Fruit fly (Drosophila melanogaster) whole organism, pupa: Measurements from ENCODE around the gene CG31100.
A peak's percentile ranks its signal among the peaks of the same experiment; 100 is the strongest.

Source experiments
- CG10348 ChIP-seq: fragments of 200-800 bp; sonication (Bioruptor generic); IDR thresholded peaks from 2 replicates; pipeline ENCODE4 v1.3.6; 2022; ENCODE audit warnings: missing biosample characterization, missing genetic modification characterization
- CG12605 ChIP-seq: fragments of 200-800 bp; sonication (Bioruptor generic); IDR thresholded peaks from 2 replicates; pipeline ENCODE4 v1.3.6; 2022; ENCODE audit warnings: missing biosample characterization, missing genetic modification characterization
- CG13204 ChIP-seq: fragments of 200-800 bp; sonication (Bioruptor generic); optimal IDR thresholded peaks from 2 replicates; lab custom pipeline; 2018; ENCODE audit warnings: missing biosample characterization, mild to moderate bottlenecking, missing genetic modification characterization, moderate library complexity
- CG14655 ChIP-seq: fragments of 200-800 bp; sonication (Bioruptor generic); optimal IDR thresholded peaks from 3 replicates; lab custom pipeline; 2017; ENCODE audit warnings: mild to moderate bottlenecking, missing biosample characterization, missing genetic modification reagents, missing genetic modification characterization
- CG15710 ChIP-seq: fragments of 200-800 bp; sonication (Bioruptor generic); optimal IDR thresholded peaks from 2 replicates; lab custom pipeline; 2018; ENCODE audit warnings: missing biosample characterization, mild to moderate bottlenecking, missing genetic modification characterization, moderate library complexity
- CG17806 ChIP-seq: fragments of 200-800 bp; sonication (Bioruptor generic); optimal IDR thresholded peaks from 2 replicates; lab custom pipeline; 2018; ENCODE audit warnings: missing biosample characterization, mild to moderate bottlenecking, missing genetic modification characterization, moderate library complexity
- CG32121 ChIP-seq: fragments of 200-800 bp; sonication (Bioruptor generic); IDR thresholded peaks from 2 replicates; pipeline ENCODE4 v1.3.6; 2022; ENCODE audit warnings: missing biosample characterization, missing genetic modification characterization
- CG34367 ChIP-seq: fragments of 200-800 bp; sonication (Bioruptor generic); optimal IDR thresholded peaks from 2 replicates; lab custom pipeline; 2018; ENCODE audit warnings: missing biosample characterization, mild to moderate bottlenecking, missing genetic modification characterization
- CG4496 ChIP-seq: fragments of 200-800 bp; sonication (Bioruptor generic); IDR thresholded peaks from 3 replicates; pipeline ENCODE4 v1.3.6; 2022; ENCODE audit warnings: missing biosample characterization, missing genetic modification characterization
- CG8159 ChIP-seq: fragments of 200-800 bp; sonication (Bioruptor generic); optimal IDR thresholded peaks from 3 replicates; lab custom pipeline; 2018; ENCODE audit warnings: missing biosample characterization, mild to moderate bottlenecking, missing genetic modification characterization, moderate library complexity
- CG8301 ChIP-seq: fragments of 200-800 bp; sonication (Bioruptor generic); optimal IDR thresholded peaks from 2 replicates; lab custom pipeline; 2018; ENCODE audit warnings: missing biosample characterization, mild to moderate bottlenecking, missing genetic modification characterization
- CG9948 ChIP-seq: fragments of 200-800 bp; sonication (Bioruptor generic); optimal IDR thresholded peaks from 2 replicates; lab custom pipeline; 2018; ENCODE audit warnings: missing biosample characterization, mild to moderate bottlenecking, missing genetic modification characterization, moderate library complexity
- D1 ChIP-seq: fragments of 200-800 bp; sonication (Bioruptor generic); optimal IDR thresholded peaks from 2 replicates; lab custom pipeline; 2018; ENCODE audit warnings: missing biosample characterization, mild to moderate bottlenecking, missing genetic modification characterization, moderate library complexity
- EcR ChIP-seq: fragments of 200-800 bp; sonication (Bioruptor generic); optimal IDR thresholded peaks from 3 replicates; lab custom pipeline; 2019; ENCODE audit warnings: missing biosample characterization, missing genetic modification characterization, mild to moderate bottlenecking, moderate library complexity, missing genetic modification reagents
- Ets98B ChIP-seq: fragments of 200-800 bp; sonication (Bioruptor generic); IDR thresholded peaks from 2 replicates; pipeline ENCODE4 v1.3.6; 2022; ENCODE audit warnings: missing biosample characterization, missing genetic modification characterization
- Pif1A ChIP-seq: fragments of 200-800 bp; sonication (Bioruptor generic); optimal IDR thresholded peaks from 3 replicates; lab custom pipeline; 2016; ENCODE audit warnings: missing biosample characterization, missing genetic modification characterization
- Pif1B ChIP-seq: fragments of 200-800 bp; sonication (Bioruptor generic); optimal IDR thresholded peaks from 3 replicates; lab custom pipeline; 2016; ENCODE audit warnings: missing biosample characterization, missing genetic modification characterization
- Snoo ChIP-seq: fragments of 200-800 bp; sonication (Bioruptor generic); optimal IDR thresholded peaks from 3 replicates; lab custom pipeline; 2017; ENCODE audit warnings: missing biosample characterization, mild to moderate bottlenecking, missing genetic modification characterization, inconsistent platforms
- fd96Ca ChIP-seq: fragments of 200-800 bp; sonication (Bioruptor generic); IDR thresholded peaks from 3 replicates; pipeline ENCODE4 v1.3.6; 2022; ENCODE audit warnings: missing biosample characterization, missing genetic modification characterization
- gl ChIP-seq: fragments of 200-800 bp; sonication (Bioruptor generic); optimal IDR thresholded peaks from 2 replicates; lab custom pipeline; 2018; ENCODE audit warnings: missing biosample characterization, mild to moderate bottlenecking, missing genetic modification characterization
- rn ChIP-seq: fragments of 200-800 bp; sonication (Bioruptor generic); IDR thresholded peaks from 2 replicates; pipeline ENCODE4 v1.3.6; 2022; ENCODE audit warnings: missing biosample characterization, missing genetic modification characterization

CG31100 gene

DNA sequence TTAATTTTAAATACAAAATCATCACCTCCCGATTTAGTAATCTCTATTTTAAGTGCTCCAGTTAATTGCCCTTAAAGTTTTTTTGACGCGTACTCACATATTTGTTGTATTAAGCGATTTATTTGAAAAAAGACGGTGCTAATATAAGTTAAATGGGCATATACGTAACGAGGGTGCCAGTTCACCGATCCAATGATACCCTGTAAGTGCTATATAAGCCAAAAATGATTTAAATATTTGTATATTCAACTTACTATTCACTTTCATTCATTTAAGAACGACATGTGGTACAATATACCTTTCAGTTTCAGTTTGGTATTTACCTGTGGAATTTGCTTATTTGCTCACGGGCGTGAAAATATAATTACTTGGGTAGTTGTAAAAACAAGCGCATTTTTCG, 908 bp downstream of the CG31100 start:
- TF ChIP-seq Pif1A (GFP tag; lab: Kevin White, UChicago) (no peak), fd96Ca (GFP tag; lab: Robert Waterston, UW) (no peak), CG8301 (tag; lab: Kevin White, UChicago) (no peak), CG13204 (GFP tag; lab: Kevin White, UChicago) (no peak), CG34367 (no peak), CG10348 (GFP tag; lab: Robert Waterston, UW) (no peak), gl (tag; lab: Kevin White, UChicago) (no peak), CG17806 (tag; lab: Kevin White, UChicago) (no peak), CG32121 (no peak), CG4496 (no peak), rn (GFP tag; lab: Robert Waterston, UW) (no peak), CG8159 (tag; lab: Kevin White, UChicago) (no peak), CG15710 (no peak)

DNA sequence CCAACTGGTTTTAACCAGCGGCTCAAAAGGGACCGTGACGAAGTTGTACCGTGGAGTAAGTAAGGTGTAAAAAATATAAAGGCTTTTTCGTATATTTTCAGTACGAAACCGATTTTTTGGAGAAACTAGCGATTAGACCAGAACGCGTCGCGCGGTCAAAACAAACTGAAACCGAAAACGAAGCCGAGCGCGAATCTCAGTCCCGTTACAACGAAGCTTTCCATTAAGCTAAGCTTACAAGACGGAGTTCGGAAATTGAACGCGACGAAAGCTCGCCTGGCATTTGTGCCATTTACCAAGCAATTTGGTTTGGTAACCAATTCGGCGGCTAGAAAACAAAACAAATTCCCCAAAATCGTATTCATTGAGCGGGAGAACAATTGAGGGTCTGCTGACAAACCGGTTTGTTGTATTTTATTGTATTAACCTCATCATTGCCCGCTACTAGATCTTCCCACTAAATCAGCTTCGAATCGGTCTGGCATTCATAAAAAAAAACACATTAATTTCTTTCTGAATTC, 1.7 kb downstream of the CG31100 start:
- no peak for TF ChIP-seq CG8159 (tag; lab: Kevin White, UChicago)
- no peak for TF ChIP-seq CG8301 (tag; lab: Kevin White, UChicago)
- no peak for TF ChIP-seq gl (tag; lab: Kevin White, UChicago)
- TF ChIP-seq CG12605 (GFP tag; lab: Robert Waterston, UW), result no peak
- no peak for TF ChIP-seq CG17806 (tag; lab: Kevin White, UChicago)
- TF ChIP-seq Snoo (tag; lab: Kevin White, UChicago), result no peak
- 0 out of 3 replicates have a peak, but pooled peaks have one; percentile 6 for TF ChIP-seq CG4496
- no peak for TF ChIP-seq rn (GFP tag; lab: Robert Waterston, UW)
- TF ChIP-seq, all 21 proteins: peak for 1

DNA sequence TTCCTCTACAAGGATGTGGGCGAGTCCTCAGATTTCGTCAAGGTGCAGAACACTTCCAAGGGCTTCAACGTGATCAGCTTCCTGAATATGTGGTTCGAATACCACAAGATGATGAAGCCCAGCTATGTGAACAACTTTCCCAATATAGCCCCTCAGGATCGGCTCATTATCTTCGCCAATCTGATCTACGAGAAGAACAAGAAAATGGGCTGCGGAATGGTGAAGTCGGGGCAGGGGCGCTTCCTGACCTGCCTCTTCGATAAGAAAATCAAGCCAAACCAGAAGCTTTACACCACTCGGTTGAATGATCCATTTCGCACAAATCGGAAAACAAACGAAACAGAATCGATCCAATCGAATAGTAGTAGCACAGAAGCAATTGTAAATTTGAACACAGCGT, 5.2 kb downstream of the CG31100 start:
- TF ChIP-seq CG9948 (no peak), CG12605 (GFP tag; lab: Robert Waterston, UW) (no peak), Snoo (tag; lab: Kevin White, UChicago) (no peak), rn (GFP tag; lab: Robert Waterston, UW) (no peak), D1 (tag; lab: Kevin White, UChicago) (no peak), CG34367 (no peak), Ets98B (GFP tag; lab: Robert Waterston, UW) (no peak), CG14655 (GFP tag; lab: Kevin White, UChicago) (no peak), CG17806 (tag; lab: Kevin White, UChicago) (no peak), CG15710 (no peak)

DNA sequence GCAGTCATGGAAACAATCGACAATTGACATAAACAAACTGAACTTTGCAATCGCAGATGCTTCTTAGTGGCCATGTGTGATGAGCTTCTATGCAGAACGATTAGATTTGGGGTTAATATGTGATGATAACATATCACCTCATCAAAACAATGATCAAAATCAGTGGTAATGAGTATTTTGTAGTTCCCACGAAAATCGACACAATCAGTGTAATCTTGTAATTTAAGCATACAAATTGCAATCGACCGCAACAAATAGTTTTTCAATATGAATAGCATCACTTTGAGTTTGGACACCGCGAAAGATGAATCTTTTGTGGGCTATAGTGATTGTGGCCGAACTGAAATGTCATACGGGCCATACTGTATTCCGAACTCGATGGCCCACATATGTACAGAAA, 6.1 kb downstream of the CG31100 start, which contains the start of gene CG11977:
CG11977 (plus strand) TSS at position 301 of the 400 bp plus-strand sequence.
- TF ChIP-seq CG14655 (GFP tag; lab: Kevin White, UChicago) (no peak), Pif1B (GFP tag; lab: Kevin White, UChicago) (no peak), gl (tag; lab: Kevin White, UChicago) (no peak), Snoo (tag; lab: Kevin White, UChicago) (no peak), Pif1A (GFP tag; lab: Kevin White, UChicago) (no peak), CG10348 (GFP tag; lab: Robert Waterston, UW) (no peak), CG12605 (GFP tag; lab: Robert Waterston, UW) (no peak), D1 (tag; lab: Kevin White, UChicago) (no peak), Ets98B (GFP tag; lab: Robert Waterston, UW) (no peak), rn (GFP tag; lab: Robert Waterston, UW) (no peak), fd96Ca (GFP tag; lab: Robert Waterston, UW) (no peak), EcR (GFP tag; lab: Kevin White, UChicago) (no peak), CG4496 (no peak), CG9948 (no peak), CG8301 (tag; lab: Kevin White, UChicago) (no peak), CG13204 (GFP tag; lab: Kevin White, UChicago) (no peak), CG34367 (no peak)

DNA sequence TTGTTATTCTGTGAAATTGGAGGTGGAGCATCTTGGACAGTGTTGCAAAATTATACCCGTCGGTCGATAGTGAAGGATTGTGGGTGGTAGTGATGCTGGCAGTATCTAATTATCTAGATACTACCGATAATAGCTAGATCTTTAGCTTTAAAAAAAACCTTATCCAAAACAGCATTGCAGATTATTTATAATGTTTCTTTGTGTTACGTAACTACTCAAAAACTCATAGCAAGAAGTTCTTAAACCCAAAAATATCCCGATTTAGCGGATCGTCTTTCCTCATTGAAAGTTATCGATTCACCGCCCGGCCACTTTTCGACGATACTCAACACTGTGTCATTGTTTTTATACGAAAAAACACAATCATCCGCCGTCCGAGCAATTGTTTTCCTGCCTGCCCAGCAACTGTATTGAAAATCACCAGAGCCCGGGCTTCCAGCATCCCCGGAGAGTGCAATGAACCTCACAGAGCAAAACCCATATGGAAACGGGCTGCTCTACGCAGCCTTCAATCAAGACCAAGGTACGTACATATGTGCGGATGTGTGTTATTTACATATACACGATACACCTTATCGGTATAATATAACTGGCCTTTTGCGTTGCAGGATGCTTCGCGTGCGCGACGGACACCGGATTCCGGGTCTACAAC, 10.4 kb downstream of the CG31100 start, which contains the start of gene CG11975:
CG11975 (plus strand) TSS at position 326 of the 652 bp plus-strand sequence.
- TF ChIP-seq CG12605 (GFP tag; lab: Robert Waterston, UW), result no peak
- TF ChIP-seq CG34367, result no peak
- no peak for TF ChIP-seq D1 (tag; lab: Kevin White, UChicago)
- TF ChIP-seq fd96Ca (GFP tag; lab: Robert Waterston, UW), result peak; percentile 47; the same call in 1 of the 3 replicates
- TF ChIP-seq CG13204 (GFP tag; lab: Kevin White, UChicago), result no peak
- no peak for TF ChIP-seq CG14655 (GFP tag; lab: Kevin White, UChicago)
- no peak for TF ChIP-seq gl (tag; lab: Kevin White, UChicago)
- TF ChIP-seq CG9948, result peak; percentile 34
- peak; percentile 39; the same call in 1 of the 2 replicates for TF ChIP-seq CG32121
- no peak for TF ChIP-seq rn (GFP tag; lab: Robert Waterston, UW)
- peak; percentile 20 for TF ChIP-seq CG17806 (tag; lab: Kevin White, UChicago)
- no peak; the same call in 1 of the 2 replicates for TF ChIP-seq Ets98B (GFP tag; lab: Robert Waterston, UW)
- TF ChIP-seq Snoo (tag; lab: Kevin White, UChicago), result peak; percentile 52
- TF ChIP-seq CG10348 (GFP tag; lab: Robert Waterston, UW), result no peak
- no peak for TF ChIP-seq CG8159 (tag; lab: Kevin White, UChicago)
- TF ChIP-seq CG4496, result peak; percentile 60; the same call in 1 of the 3 replicates
- TF ChIP-seq Pif1A (GFP tag; lab: Kevin White, UChicago), result no peak
- peak; percentile 69 for TF ChIP-seq EcR (GFP tag; lab: Kevin White, UChicago)
- peak; percentile 62 for TF ChIP-seq CG15710
- no peak for TF ChIP-seq Pif1B (GFP tag; lab: Kevin White, UChicago)
- no peak for TF ChIP-seq CG8301 (tag; lab: Kevin White, UChicago)
